Worm (Caenorhabditis elegans): ENCODE measurements around the gene sod-4.

- TF ChIP-seq ces-1 (GFP tag; optimal IDR thresholded peaks at IDR 0.05) (no peak), unc-39 (tag; optimal IDR thresholded peaks at IDR 0.05) (no peak)
Measured at ce11 chrIII:9465865-9466264, 34.3 kb downstream of the sod-4 start, which contains the start of gene B0464.6.

Data from whole organism, mixed stage, embryonic.